Fruit fly (Drosophila melanogaster): Measurements from ENCODE around the gene CG7420.

DNA sequence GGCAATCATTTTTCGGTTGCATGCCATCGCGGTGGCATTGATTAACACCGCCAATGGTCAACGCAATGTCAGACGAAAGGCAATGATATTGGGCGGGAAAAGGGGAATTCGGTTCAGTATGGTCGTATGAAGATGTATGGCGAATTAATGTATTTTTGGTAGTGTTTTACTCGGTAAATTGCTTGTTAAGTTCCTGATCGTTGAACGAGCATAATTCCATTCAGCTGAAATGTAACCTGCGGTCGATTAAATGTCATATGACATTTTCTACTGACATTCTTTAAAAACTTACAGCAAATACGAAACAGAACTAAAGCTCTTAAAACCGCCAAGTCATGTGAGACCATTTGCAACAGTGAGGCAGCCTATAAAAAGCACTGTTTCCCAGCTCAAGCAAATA is 17.5 kb upstream of the CG7420 start, which contains the start of gene Or22a:
- TF ChIP-seq Hnf4 (GFP tag; optimal IDR thresholded peaks at IDR 0.05) = no peak
- TF ChIP-seq sage (GFP tag; optimal IDR thresholded peaks at IDR 0.05) = no peak
- TF ChIP-seq woc (GFP tag; optimal IDR thresholded peaks at IDR 0.05) = no peak
- no peak for TF ChIP-seq GATAd (GFP tag; optimal IDR thresholded peaks at IDR 0.05)
- no peak for TF ChIP-seq sv (GFP tag; optimal IDR thresholded peaks at IDR 0.05)
- TF ChIP-seq lola (GFP tag; optimal IDR thresholded peaks at IDR 0.05) = no peak
